Worm (Caenorhabditis elegans) whole organism, L1 larva: ENCODE data around the gene srh-173.

Experiments
- C04F5.9 ChIP-seq: sonication (generic microtip); optimal IDR thresholded peaks from 2 replicates; lab custom pipeline; 2016; ENCODE audit warnings: missing genetic modification characterization, missing compliant biosample characterization
- C16A3.4 ChIP-seq: fragments of 150-350 bp; optimal IDR thresholded peaks from 2 replicates; lab custom pipeline; 2014; ENCODE audit warnings: missing biosample characterization, missing genetic modification characterization
- Y116A8C.19 ChIP-seq: sonication (generic microtip); optimal IDR thresholded peaks from 2 replicates; lab custom pipeline; 2016; ENCODE audit warnings: missing compliant biosample characterization, missing genetic modification characterization, borderline replicate concordance
- alr-1 ChIP-seq: fragments of 200-800 bp; sonication (Bioruptor generic); optimal IDR thresholded peaks from 2 replicates; lab custom pipeline; 2018; ENCODE audit warnings: borderline replicate concordance, mild to moderate bottlenecking, missing genetic modification characterization, missing compliant biosample characterization
- aly-2 ChIP-seq: fragments of 150-350 bp; optimal IDR thresholded peaks from 2 replicates; lab custom pipeline; 2014; ENCODE audit warnings: missing biosample characterization, missing genetic modification characterization
- ama-1 ChIP-seq: fragments of 150-350 bp; optimal IDR thresholded peaks from 2 replicates; lab custom pipeline; 2014
- blmp-1 ChIP-seq: fragments of 150-350 bp; optimal IDR thresholded peaks from 2 replicates; lab custom pipeline; 2014; ENCODE audit warnings: missing biosample characterization, missing genetic modification characterization
- ceh-88 ChIP-seq: fragments of 200-800 bp; sonication (Bioruptor generic); IDR thresholded peaks from 2 replicates; pipeline ENCODE4 v1.3.6; 2022; ENCODE audit warnings: missing genetic modification characterization, missing compliant biosample characterization
- ceh-90 ChIP-seq: sonication (generic microtip); optimal IDR thresholded peaks from 2 replicates; lab custom pipeline; 2016; ENCODE audit warnings: missing genetic modification characterization, missing compliant biosample characterization
- dsc-1 ChIP-seq: sonication (generic microtip); optimal IDR thresholded peaks from 2 replicates; lab custom pipeline; 2016; ENCODE audit warnings: mild to moderate bottlenecking, missing genetic modification characterization, missing compliant biosample characterization
- efl-1 ChIP-seq, 4 experiments: fragments of 150-350 bp; optimal IDR thresholded peaks in 3 of 4; peaks in 1 of 4; 1 replicate in 1 of 4; 2 replicates in 3 of 4; lab custom pipeline; 2014; ENCODE audit warnings: missing biosample characterization in 2 of 4, missing genetic modification characterization in 2 of 4, missing genetic modification reagents in 2 of 4
- efl-3 ChIP-seq: fragments of 200-800 bp; sonication (Bioruptor generic); optimal IDR thresholded peaks from 2 replicates; lab custom pipeline; 2018; ENCODE audit warnings: mild to moderate bottlenecking, missing genetic modification characterization, missing compliant biosample characterization
- elt-2 ChIP-seq: sonication (generic microtip); optimal IDR thresholded peaks from 2 replicates; lab custom pipeline; 2016; ENCODE audit warnings: missing genetic modification characterization, mild to moderate bottlenecking, inconsistent platforms, missing compliant biosample characterization, missing genetic modification reagents
- elt-3 ChIP-seq, 6 experiments: fragments of 150-350 bp in 1 of 6; sonication (generic microtip); optimal IDR thresholded peaks; 2 replicates each; lab custom pipeline; 2017 to 2018; ENCODE audit warnings: missing biosample characterization in 6 of 6, missing genetic modification characterization in 6 of 6, inconsistent platforms in 1 of 6
- ets-5 ChIP-seq: fragments of 200-800 bp; sonication (Bioruptor generic); IDR thresholded peaks from 2 replicates; pipeline ENCODE4 v1.3.6; 2022; ENCODE audit warnings: missing genetic modification characterization, missing compliant biosample characterization
- fkh-10 ChIP-seq: sonication (generic microtip); optimal IDR thresholded peaks from 2 replicates; lab custom pipeline; 2017; ENCODE audit warnings: missing biosample characterization, missing genetic modification reagents, missing genetic modification characterization
- fos-1 ChIP-seq: fragments of 150-350 bp; optimal IDR thresholded peaks from 2 replicates; lab custom pipeline; 2014; ENCODE audit warnings: missing biosample characterization, missing genetic modification characterization
- grh-1 ChIP-seq: fragments of 200-800 bp; sonication (Bioruptor generic); IDR thresholded peaks from 2 replicates; pipeline ENCODE4 v1.3.6; 2022; ENCODE audit warnings: missing genetic modification reagents, missing genetic modification characterization, missing compliant biosample characterization
- hlh-17 ChIP-seq: fragments of 200-800 bp; sonication (Bioruptor generic); optimal IDR thresholded peaks from 2 replicates; lab custom pipeline; 2018; ENCODE audit warnings: missing genetic modification characterization, mild to moderate bottlenecking, missing compliant biosample characterization, moderate library complexity, borderline replicate concordance
- hpl-2 ChIP-seq: fragments of 150-350 bp; optimal IDR thresholded peaks from 2 replicates; lab custom pipeline; 2014; ENCODE audit warnings: missing biosample characterization, missing genetic modification reagents, missing genetic modification characterization
- isw-1 ChIP-seq: fragments of 200-800 bp; sonication (Bioruptor generic); IDR thresholded peaks from 2 replicates; pipeline ENCODE4 v1.3.6; 2022; ENCODE audit warnings: missing genetic modification characterization, missing compliant biosample characterization
- jun-1 ChIP-seq: fragments of 150-350 bp; optimal IDR thresholded peaks from 2 replicates; lab custom pipeline; 2014; ENCODE audit warnings: missing biosample characterization, missing genetic modification reagents, missing genetic modification characterization
- lin-13 ChIP-seq: fragments of 150-350 bp; optimal IDR thresholded peaks from 2 replicates; lab custom pipeline; 2014; ENCODE audit warnings: missing biosample characterization, missing genetic modification reagents, missing genetic modification characterization
- lin-14 ChIP-seq: fragments of 200-800 bp; sonication (Bioruptor generic); optimal IDR thresholded peaks from 2 replicates; lab custom pipeline; 2018; ENCODE audit warnings: mild to moderate bottlenecking, missing genetic modification characterization, moderate library complexity, missing compliant biosample characterization
- lin-15B ChIP-seq: fragments of 150-350 bp; sonication (generic microtip); optimal IDR thresholded peaks from 3 replicates; lab custom pipeline; 2014; ENCODE audit warnings: missing biosample characterization, missing genetic modification characterization
- lin-35 ChIP-seq, 2 experiments: fragments of 150-350 bp; optimal IDR thresholded peaks; 2 replicates each; lab custom pipeline; 2014; ENCODE audit warnings: missing biosample characterization in 2 of 2, missing genetic modification characterization in 2 of 2, missing genetic modification reagents in 2 of 2
- lin-39 ChIP-seq: fragments of 150-350 bp; optimal IDR thresholded peaks from 2 replicates; lab custom pipeline; 2014; ENCODE audit warnings: missing biosample characterization, missing genetic modification reagents, missing genetic modification characterization
- mab-9 ChIP-seq: fragments of 200-800 bp; sonication (Bioruptor generic); IDR thresholded peaks from 2 replicates; pipeline ENCODE4 v1.3.6; 2022; ENCODE audit warnings: missing genetic modification reagents, missing genetic modification characterization, missing compliant biosample characterization
- mdl-1 ChIP-seq, 2 experiments: fragments of 150-350 bp; optimal IDR thresholded peaks; 2 replicates each; lab custom pipeline; 2014 to 2017; ENCODE audit warnings: missing biosample characterization in 2 of 2, missing genetic modification characterization in 2 of 2, inconsistent platforms in 1 of 2
- mep-1 ChIP-seq: fragments of 150-350 bp; optimal IDR thresholded peaks from 2 replicates; lab custom pipeline; 2014; ENCODE audit warnings: missing biosample characterization, missing genetic modification characterization
- nhr-11 ChIP-seq: fragments of 150-350 bp; optimal IDR thresholded peaks from 2 replicates; lab custom pipeline; 2014; ENCODE audit warnings: missing biosample characterization, missing genetic modification characterization
- nhr-12 ChIP-seq: sonication (generic microtip); optimal IDR thresholded peaks from 2 replicates; lab custom pipeline; 2017; ENCODE audit warnings: missing biosample characterization, missing genetic modification characterization
- nhr-19 ChIP-seq: fragments of 200-800 bp; sonication (Bioruptor generic); conservative IDR thresholded peaks from 2 replicates; pipeline ENCODE4 v1.3.6; 2022; ENCODE audit warnings: missing genetic modification characterization, missing compliant biosample characterization
- nhr-20 ChIP-seq: sonication (generic microtip); optimal IDR thresholded peaks from 2 replicates; lab custom pipeline; 2016; ENCODE audit warnings: mild to moderate bottlenecking, missing genetic modification characterization, missing compliant biosample characterization
- nhr-28 ChIP-seq: fragments of 150-350 bp; optimal IDR thresholded peaks from 2 replicates; lab custom pipeline; 2014; ENCODE audit warnings: missing biosample characterization, missing genetic modification characterization
- nhr-77 ChIP-seq: fragments of 150-350 bp; optimal IDR thresholded peaks from 2 replicates; lab custom pipeline; 2014; ENCODE audit warnings: missing biosample characterization, missing genetic modification characterization
- nhr-84 ChIP-seq: sonication (generic microtip); optimal IDR thresholded peaks from 2 replicates; lab custom pipeline; 2017; ENCODE audit warnings: missing biosample characterization, missing genetic modification characterization
- nhr-85 ChIP-seq: sonication (generic microtip); peaks from one replicate; lab custom pipeline; 2016; ENCODE audit warnings: missing genetic modification characterization, inconsistent platforms, missing compliant biosample characterization
- nhr-90 ChIP-seq: sonication (generic microtip); optimal IDR thresholded peaks from 2 replicates; lab custom pipeline; 2016; ENCODE audit warnings: mild to moderate bottlenecking, missing genetic modification characterization, missing compliant biosample characterization; ENCODE audit not compliant: poor library complexity
- pag-3 ChIP-seq: sonication (generic microtip); optimal IDR thresholded peaks from 2 replicates; lab custom pipeline; 2017; ENCODE audit warnings: missing genetic modification characterization, mild to moderate bottlenecking, missing compliant biosample characterization, antibody characterized with exemption, borderline replicate concordance; ENCODE audit not compliant: insufficient read depth
- pqm-1 ChIP-seq: sonication (generic microtip); optimal IDR thresholded peaks from 3 replicates; lab custom pipeline; 2017; ENCODE audit warnings: missing biosample characterization, missing genetic modification characterization
- skn-1 ChIP-seq: fragments of 150-350 bp; optimal IDR thresholded peaks from 2 replicates; lab custom pipeline; 2014; ENCODE audit warnings: missing biosample characterization, missing genetic modification characterization
- snpc-4 ChIP-seq: fragments of 150-350 bp; optimal IDR thresholded peaks from 2 replicates; lab custom pipeline; 2014; ENCODE audit warnings: missing biosample characterization, missing genetic modification characterization
- snu-23 ChIP-seq: sonication (generic microtip); optimal IDR thresholded peaks from 2 replicates; lab custom pipeline; 2016; ENCODE audit warnings: missing genetic modification characterization, missing compliant biosample characterization
- sox-4 ChIP-seq: sonication (generic microtip); optimal IDR thresholded peaks from 2 replicates; lab custom pipeline; 2016; ENCODE audit warnings: missing genetic modification characterization, missing compliant biosample characterization
- sptf-1 ChIP-seq: fragments of 150-350 bp; optimal IDR thresholded peaks from 2 replicates; lab custom pipeline; 2014; ENCODE audit warnings: missing biosample characterization, missing genetic modification characterization
- tbx-2 ChIP-seq: sonication (generic microtip); optimal IDR thresholded peaks from 2 replicates; lab custom pipeline; 2016; ENCODE audit warnings: missing genetic modification characterization, missing compliant biosample characterization
- unc-62 ChIP-seq: fragments of 150-350 bp; optimal IDR thresholded peaks from 2 replicates; lab custom pipeline; 2014; ENCODE audit warnings: missing biosample characterization, missing genetic modification reagents, missing genetic modification characterization
- unc-98 ChIP-seq: fragments of 200-800 bp; sonication (Bioruptor generic); IDR thresholded peaks from 2 replicates; pipeline ENCODE4 v1.3.6; 2022; ENCODE audit warnings: missing genetic modification characterization, missing compliant biosample characterization
- vab-15 ChIP-seq: sonication (generic microtip); optimal IDR thresholded peaks from 2 replicates; lab custom pipeline; 2017; ENCODE audit warnings: missing genotype, mild to moderate bottlenecking, missing genetic modification characterization, missing compliant biosample characterization
- ztf-11 ChIP-seq, 2 experiments: sonication (generic microtip); optimal IDR thresholded peaks; 2 replicates each; lab custom pipeline; 2016 to 2017; ENCODE audit warnings: missing genetic modification characterization in 2 of 2, missing biosample characterization in 1 of 2, missing compliant biosample characterization in 1 of 2

The srh-173 gene

DNA sequence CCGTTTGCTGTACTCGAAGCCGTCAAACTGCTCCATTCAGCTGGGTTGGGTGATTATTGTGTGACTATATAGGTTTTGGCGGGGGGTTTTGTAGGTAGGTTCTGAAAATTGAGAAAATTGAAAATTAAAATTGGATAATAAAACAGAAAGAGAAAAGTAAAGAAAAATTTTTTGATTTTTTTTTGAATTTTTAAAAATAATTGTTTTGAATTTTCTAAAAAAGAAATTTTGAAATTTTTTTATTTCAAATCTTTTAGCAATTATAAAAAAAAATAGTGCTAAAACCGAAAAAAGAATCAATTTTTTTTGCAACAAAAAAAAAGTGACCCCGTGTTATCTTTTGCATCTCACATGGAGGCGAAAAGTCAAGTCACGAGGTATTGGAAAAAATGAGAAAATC lies 31.3 kb downstream of the srh-173 start, which contains the start of gene unc-51 (continued):
- TF ChIP-seq pqm-1 (tag; lab: Kevin White, UChicago) (no peak), lin-35 (GFP tag; optimal IDR thresholded peaks at IDR 0.05; lab: Kevin White, UChicago) (peak in 1 of 2 experiments; percentile 9), sptf-1 (tag; lab: Kevin White, UChicago) (no peak)

DNA sequence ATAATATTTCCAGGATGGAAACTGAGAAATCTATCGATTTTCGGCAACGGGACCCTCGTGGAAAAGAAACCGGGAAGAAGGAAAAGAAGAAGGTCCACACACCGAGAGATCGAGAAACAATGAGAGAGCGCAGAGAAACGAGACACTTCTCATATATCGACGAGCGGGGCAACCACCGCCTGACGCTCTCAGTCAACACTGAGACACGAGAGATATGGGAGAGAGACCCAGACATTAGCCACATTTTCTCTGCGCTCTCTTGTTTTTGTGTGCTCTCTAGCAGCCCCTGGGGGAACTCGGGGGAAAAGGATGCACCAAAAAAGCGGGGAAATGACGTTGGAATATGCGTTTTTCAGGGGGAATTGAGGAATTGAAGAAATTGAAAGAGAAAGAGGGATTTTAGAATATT lies 32.6 kb downstream of the srh-173 start:
- peak; percentile 35 for TF ChIP-seq snpc-4 (tag; lab: Kevin White, UChicago)
- TF ChIP-seq elt-2 (tag; lab: Kevin White, UChicago): no peak
- no peak for TF ChIP-seq hlh-17 (GFP tag; lab: Kevin White, UChicago)
- peak; percentile 20 for TF ChIP-seq nhr-11
- TF ChIP-seq mab-9: peak; percentile 72
- no peak for TF ChIP-seq ets-5 (GFP tag; lab: Robert Waterston, UW)
- TF ChIP-seq mdl-1 (tag; optimal IDR thresholded peaks at IDR 0.05; lab: Kevin White, UChicago): peak in 1 of 2 experiments; percentile 78
- peak; percentile 35 for TF ChIP-seq nhr-77 (tag; lab: Kevin White, UChicago)
- TF ChIP-seq efl-1 (optimal IDR thresholded peaks at IDR 0.05; lab: Kevin White, UChicago): peak; percentile 68 to 82
- peak; percentile 44 to 93 for TF ChIP-seq efl-1 (GFP tag; optimal IDR thresholded peaks at IDR 0.05 in 1 of 2; lab: Kevin White, UChicago)
- TF ChIP-seq nhr-85 (tag; lab: Kevin White, UChicago): peak; percentile 71
- no peak for TF ChIP-seq efl-3 (GFP tag; lab: Kevin White, UChicago)
- peak in 1 of 2 experiments; percentile 57 for TF ChIP-seq ztf-11 (tag; optimal IDR thresholded peaks at IDR 0.05; lab: Kevin White, UChicago)
- TF ChIP-seq nhr-20 (tag; lab: Kevin White, UChicago): peak; percentile 75
- no peak for TF ChIP-seq aly-2
- TF ChIP-seq blmp-1 (tag; lab: Kevin White, UChicago): no peak
- no peak for TF ChIP-seq grh-1
- peak; percentile 8 for TF ChIP-seq nhr-90
- TF ChIP-seq snu-23 (GFP tag; lab: Kevin White, UChicago): peak; percentile 82
- no peak for TF ChIP-seq pqm-1 (tag; lab: Kevin White, UChicago)
- peak; percentile 84 for TF ChIP-seq tbx-2 (tag; lab: Kevin White, UChicago)
- TF ChIP-seq unc-98: no peak
- no peak for TF ChIP-seq hpl-2 (GFP tag; lab: Kevin White, UChicago)
- TF ChIP-seq ama-1: no peak
- TF ChIP-seq isw-1 (GFP tag; lab: Robert Waterston, UW): peak; percentile 79
- TF ChIP-seq ceh-88 (GFP tag; lab: Robert Waterston, UW): no peak
- TF ChIP-seq sptf-1 (tag; lab: Kevin White, UChicago): no peak
- TF ChIP-seq nhr-19 (GFP tag; lab: Robert Waterston, UW): peak; percentile 76
- TF ChIP-seq pag-3 (tag; lab: Kevin White, UChicago): no peak
- TF ChIP-seq lin-14 (GFP tag; lab: Kevin White, UChicago): peak; percentile 97
- TF ChIP-seq alr-1 (tag; lab: Kevin White, UChicago): no peak
- TF ChIP-seq nhr-28 (tag; lab: Kevin White, UChicago): no peak
- no peak for TF ChIP-seq Y116A8C.19 (tag; lab: Kevin White, UChicago)
- no peak for TF ChIP-seq lin-15B (tag; lab: Kevin White, UChicago)
- no peak for TF ChIP-seq nhr-84
- TF ChIP-seq vab-15 (tag; lab: Kevin White, UChicago): no peak
- peak; percentile 64 for TF ChIP-seq jun-1 (tag; lab: Kevin White, UChicago)
- TF ChIP-seq dsc-1 (tag; lab: Kevin White, UChicago): peak; percentile 77
- TF ChIP-seq skn-1 (tag; lab: Kevin White, UChicago): peak; percentile 68
- TF ChIP-seq fkh-10 (GFP tag; lab: Kevin White, UChicago): peak; percentile 35
- TF ChIP-seq sox-4 (tag; lab: Kevin White, UChicago): peak; percentile 16
- TF ChIP-seq unc-62 (GFP tag; lab: Kevin White, UChicago): no peak
- TF ChIP-seq C16A3.4 (tag; lab: Kevin White, UChicago): peak; percentile 53
- TF ChIP-seq ceh-90 (tag; lab: Kevin White, UChicago): no peak
- peak; percentile 13 for TF ChIP-seq lin-39 (tag; lab: Kevin White, UChicago)
- TF ChIP-seq lin-13: peak; percentile 79
- peak; percentile 1 for TF ChIP-seq nhr-12 (tag; lab: Kevin White, UChicago)
- TF ChIP-seq elt-3 (tag; optimal IDR thresholded peaks at IDR 0.05; lab: Kevin White, UChicago): no peak
- TF ChIP-seq fos-1 (tag; lab: Kevin White, UChicago): peak; percentile 20
- TF ChIP-seq mep-1 (tag; lab: Kevin White, UChicago): peak; percentile 72
- no peak for TF ChIP-seq C04F5.9 (tag; lab: Kevin White, UChicago)
